Fruit fly (Drosophila melanogaster): ENCODE data around the gene CG17712.
A peak's percentile ranks its signal among the peaks of the same experiment; 100 is the strongest.

Gene CG17712

DNA sequence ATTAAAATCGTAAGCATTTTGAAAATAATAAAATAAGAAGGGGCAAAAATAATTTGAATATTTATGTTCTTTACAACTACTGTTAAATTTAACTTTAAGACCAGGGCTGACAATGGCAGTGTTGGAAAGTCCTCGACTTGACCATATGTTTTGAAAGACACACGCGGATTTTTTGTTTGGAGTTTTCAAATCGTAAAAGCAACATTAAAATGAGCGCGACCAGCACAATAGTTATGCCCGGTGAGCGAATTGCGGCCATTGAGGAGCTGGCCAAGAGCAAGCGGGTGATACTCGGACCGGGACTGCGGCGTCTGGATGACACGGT is 23.3 kb downstream of the CG17712 start, which contains the start of gene Rrp40:
Gene Rrp40, plus strand, starts transcription at position 113 of the 325 bp plus-strand sequence.
- TF ChIP-seq nerfin-1 (tag; optimal IDR thresholded peaks at IDR 0.05) (no peak), CG15514 (GFP tag; optimal IDR thresholded peaks at IDR 0.05) (no peak), CTCF (GFP tag; optimal IDR thresholded peaks at IDR 0.05) (peak; percentile 12), ftz-f1 (GFP tag; optimal IDR thresholded peaks at IDR 0.05) (no peak), D (optimal IDR thresholded peaks at IDR 0.05) (no peak), D (GFP tag; optimal IDR thresholded peaks at IDR 0.05) (no peak), sna (GFP tag; IDR thresholded peaks at IDR 0.05; ENCODE audit: partially characterized antibody) (0 out of 2 replicates have a peak, but pooled peaks have one; percentile 22), CG7745 (tag; optimal IDR thresholded peaks at IDR 0.05) (no peak), yki (optimal IDR thresholded peaks at IDR 0.05) (no peak), MBD-R2 (GFP tag; IDR thresholded peaks at IDR 0.05) (peak; percentile 74), CG12659 (GFP tag; optimal IDR thresholded peaks at IDR 0.05) (peak; percentile 38), CG13287 (GFP tag; IDR thresholded peaks at IDR 0.05; ENCODE audit: partially characterized antibody) (peak; percentile 21; the same call in 1 of the 2 replicates), CoRest (tag; optimal IDR thresholded peaks at IDR 0.05) (no peak), Xbp1 (GFP tag; optimal IDR thresholded peaks at IDR 0.05) (no peak), CG13624 (GFP tag; optimal IDR thresholded peaks at IDR 0.05) (no peak), Taf1 (GFP tag; IDR thresholded peaks at IDR 0.05) (no peak), dm (GFP tag; optimal IDR thresholded peaks at IDR 0.05) (peak; percentile 66), Hey (tag; optimal IDR thresholded peaks at IDR 0.05) (no peak), Mrtf (GFP tag; IDR thresholded peaks at IDR 0.05) (no peak), CG7928 (GFP tag; optimal IDR thresholded peaks at IDR 0.05) (peak; percentile 91), C15 (GFP tag; IDR thresholded peaks at IDR 0.05) (no peak), CG5953 (GFP tag; IDR thresholded peaks at IDR 0.05) (no peak), CG9437 (GFP tag; optimal IDR thresholded peaks at IDR 0.05) (no peak), Oli (tag; optimal IDR thresholded peaks at IDR 0.05) (peak; percentile 13), lab (GFP tag; optimal IDR thresholded peaks at IDR 0.05) (no peak), HLH3B (GFP tag; IDR thresholded peaks at IDR 0.05) (no peak), maf-S (GFP tag; optimal IDR thresholded peaks at IDR 0.05) (no peak), CG13775 (GFP tag; optimal IDR thresholded peaks at IDR 0.05) (no peak), vvl (GFP tag; IDR thresholded peaks at IDR 0.05) (peak; percentile 48), usp (GFP tag; optimal IDR thresholded peaks at IDR 0.05) (no peak), bsh (GFP tag; optimal IDR thresholded peaks at IDR 0.05) (no peak), CG10267 (tag; optimal IDR thresholded peaks at IDR 0.05) (peak; percentile 94), Sry-δ (GFP tag; optimal IDR thresholded peaks at IDR 0.05) (no peak), CG10543 (GFP tag; optimal IDR thresholded peaks at IDR 0.05) (no peak), crp (GFP tag; optimal IDR thresholded peaks at IDR 0.05) (peak; percentile 55 to 96), Side (GFP tag; optimal IDR thresholded peaks at IDR 0.05) (no peak), gsb (GFP tag; IDR thresholded peaks at IDR 0.05) (no peak), ci (GFP tag; IDR thresholded peaks at IDR 0.05) (no peak), Med (GFP tag) (peak; percentile 80), Usf (GFP tag; optimal IDR thresholded peaks at IDR 0.05) (no peak), twi (tag; optimal IDR thresholded peaks at IDR 0.05) (peak; percentile 50), ewg (GFP tag; optimal IDR thresholded peaks at IDR 0.05) (no peak), tll (GFP tag; optimal IDR thresholded peaks at IDR 0.05) (peak in 1 of 2 experiments; percentile 54), slbo (GFP tag; IDR thresholded peaks at IDR 0.05) (peak; percentile 17; the same call in 1 of the 2 replicates), Xrp1 (GFP tag; IDR thresholded peaks at IDR 0.05) (no peak), Spps (tag; optimal IDR thresholded peaks at IDR 0.05) (no peak), dysf (GFP tag; IDR thresholded peaks at IDR 0.05) (no peak), pzg (GFP tag; optimal IDR thresholded peaks at IDR 0.05) (peak; percentile 60), CG13424 (tag; optimal IDR thresholded peaks at IDR 0.05) (no peak), inv (GFP tag; IDR thresholded peaks at IDR 0.05; ENCODE audit: partially characterized antibody) (no peak), CG10565 (GFP tag; optimal IDR thresholded peaks at IDR 0.05) (no peak), Max (GFP tag; optimal IDR thresholded peaks at IDR 0.05) (peak; percentile 3)
